Fruit fly (Drosophila melanogaster) whole organism, embryonic: ENCODE results near the gene CG34258.

Experiments
- Adf1 ChIP-seq: fragments of 200-800 bp; sonication (Bioruptor generic); IDR thresholded peaks from 2 replicates; pipeline ENCODE4 v1.3.6; 2022; ENCODE audit warnings: missing biosample characterization, missing genetic modification characterization
- Bdp1 ChIP-seq: fragments of 200-800 bp; sonication (Bioruptor generic); optimal IDR thresholded peaks from 3 replicates; lab custom pipeline; 2016; ENCODE audit warnings: missing biosample characterization, missing genetic modification characterization
- CG10274 ChIP-seq: fragments of 200-800 bp; sonication (Bioruptor generic); optimal IDR thresholded peaks from 3 replicates; lab custom pipeline; 2017; ENCODE audit warnings: missing biosample characterization, mild to moderate bottlenecking, missing genetic modification characterization
- CG11085 ChIP-seq: fragments of 200-800 bp; sonication (Bioruptor generic); IDR thresholded peaks from 2 replicates; pipeline ENCODE4 v1.3.6; 2022; ENCODE audit warnings: missing biosample characterization, missing genetic modification characterization
- CG11560 ChIP-seq: fragments of 200-800 bp; sonication (Bioruptor generic); IDR thresholded peaks from 3 replicates; pipeline ENCODE4 v1.3.6; 2022; ENCODE audit warnings: missing biosample characterization, missing genetic modification characterization
- CG13296 ChIP-seq: fragments of 200-800 bp; sonication (Bioruptor generic); optimal IDR thresholded peaks from 3 replicates; lab custom pipeline; 2018; ENCODE audit warnings: missing biosample characterization, mild to moderate bottlenecking, missing genetic modification characterization
- CG14014 ChIP-seq: fragments of 200-800 bp; sonication (Bioruptor generic); IDR thresholded peaks from 2 replicates; pipeline ENCODE4 v1.3.6; 2022; ENCODE audit warnings: missing biosample characterization, missing genetic modification characterization
- CG15601 ChIP-seq: fragments of 200-800 bp; sonication (Bioruptor generic); optimal IDR thresholded peaks from 3 replicates; lab custom pipeline; 2019; ENCODE audit warnings: missing biosample characterization, mild to moderate bottlenecking, missing genetic modification characterization, moderate library complexity
- CG16779 ChIP-seq: fragments of 200-800 bp; sonication (Bioruptor generic); IDR thresholded peaks from 2 replicates; pipeline ENCODE4 v1.3.6; 2022; ENCODE audit warnings: missing biosample characterization, missing genetic modification characterization
- CG16813 ChIP-seq: fragments of 200-800 bp; sonication (Bioruptor generic); IDR thresholded peaks from 3 replicates; pipeline ENCODE4 v1.3.6; 2022; ENCODE audit warnings: missing biosample characterization, missing genetic modification characterization; ENCODE audit not compliant: partially characterized antibody
- CG18619 ChIP-seq: fragments of 200-800 bp; sonication (Bioruptor generic); optimal IDR thresholded peaks from 3 replicates; lab custom pipeline; 2017; ENCODE audit warnings: missing biosample characterization, mild to moderate bottlenecking, missing genetic modification characterization
- CG2678 ChIP-seq: fragments of 200-800 bp; sonication (Bioruptor generic); optimal IDR thresholded peaks from 3 replicates; lab custom pipeline; 2019; ENCODE audit warnings: missing biosample characterization, mild to moderate bottlenecking, missing genetic modification characterization, moderate library complexity
- CG33213 ChIP-seq: fragments of 200-800 bp; sonication (Bioruptor generic); optimal IDR thresholded peaks from 3 replicates; lab custom pipeline; 2016; ENCODE audit warnings: missing biosample characterization, missing genetic modification characterization
- CG3847 ChIP-seq: fragments of 200-800 bp; sonication (Bioruptor generic); IDR thresholded peaks from 2 replicates; pipeline ENCODE4 v1.3.6; 2022; ENCODE audit warnings: missing biosample characterization, missing genetic modification characterization
- CG4328 ChIP-seq: fragments of 200-800 bp; sonication (Bioruptor generic); optimal IDR thresholded peaks from 3 replicates; lab custom pipeline; 2017; ENCODE audit warnings: missing biosample characterization, missing genetic modification reagents, missing genetic modification characterization
- CG6654 ChIP-seq: fragments of 200-800 bp; sonication (Bioruptor generic); optimal IDR thresholded peaks from 2 replicates; lab custom pipeline; 2017; ENCODE audit warnings: missing biosample characterization, mild to moderate bottlenecking, missing genetic modification characterization
- CG6813 ChIP-seq: fragments of 200-800 bp; sonication (Bioruptor generic); optimal IDR thresholded peaks from 2 replicates; lab custom pipeline; 2017; ENCODE audit warnings: missing biosample characterization, missing genetic modification characterization, mild to moderate bottlenecking, moderate library complexity, missing genetic modification reagents
- CG6854 ChIP-seq: fragments of 200-800 bp; sonication (Bioruptor generic); optimal IDR thresholded peaks from 3 replicates; lab custom pipeline; 2017; ENCODE audit warnings: missing biosample characterization, mild to moderate bottlenecking, missing genetic modification characterization
- CG8281 ChIP-seq: fragments of 200-800 bp; sonication (Bioruptor generic); optimal IDR thresholded peaks from 2 replicates; lab custom pipeline; 2018; ENCODE audit warnings: missing biosample characterization, mild to moderate bottlenecking, missing genetic modification characterization, moderate library complexity
- CG8388 ChIP-seq: fragments of 200-800 bp; sonication (Bioruptor generic); optimal IDR thresholded peaks from 2 replicates; lab custom pipeline; 2019; ENCODE audit warnings: missing biosample characterization, mild to moderate bottlenecking, missing genetic modification characterization, moderate library complexity
- CG8765 ChIP-seq: fragments of 200-800 bp; sonication (Bioruptor generic); IDR thresholded peaks from 2 replicates; pipeline ENCODE4 v1.3.6; 2022; ENCODE audit warnings: missing biosample characterization, missing genetic modification characterization
- D19A ChIP-seq: fragments of 200-800 bp; optimal IDR thresholded peaks from 3 replicates; lab custom pipeline; 2019; ENCODE audit warnings: missing biosample characterization, mild to moderate bottlenecking, missing genetic modification characterization, moderate library complexity
- E2f1 ChIP-seq: fragments of 200-800 bp; sonication (Bioruptor generic); IDR thresholded peaks from 2 replicates; pipeline ENCODE4 v1.3.6; 2022; ENCODE audit warnings: missing biosample characterization, missing genetic modification characterization
- E2f2 ChIP-seq: fragments of 200-800 bp; sonication (Bioruptor generic); IDR thresholded peaks from 2 replicates; pipeline ENCODE4 v1.3.6; 2022; ENCODE audit warnings: missing biosample characterization, missing genetic modification characterization
- Ets65A ChIP-seq: fragments of 200-800 bp; sonication (Bioruptor generic); peaks from one replicate; lab custom pipeline; 2016; ENCODE audit warnings: missing biosample characterization, missing genetic modification characterization
- Ets97D ChIP-seq: fragments of 200-800 bp; sonication (Bioruptor generic); optimal IDR thresholded peaks from 3 replicates; lab custom pipeline; 2016; ENCODE audit warnings: missing biosample characterization, missing genetic modification characterization
- Hr3 ChIP-seq: fragments of 200-800 bp; sonication (Bioruptor generic); optimal IDR thresholded peaks from 3 replicates; lab custom pipeline; 2016; ENCODE audit warnings: missing biosample characterization, missing genetic modification characterization
- Rx ChIP-seq: fragments of 200-800 bp; sonication (Bioruptor generic); IDR thresholded peaks from 2 replicates; pipeline ENCODE4 v1.3.6; 2022; ENCODE audit warnings: missing biosample characterization, missing genetic modification characterization
- Scr ChIP-seq: fragments of 200-800 bp; sonication (Bioruptor generic); IDR thresholded peaks from 2 replicates; pipeline ENCODE4 v1.3.6; 2022; ENCODE audit warnings: missing biosample characterization, missing genetic modification characterization; ENCODE audit not compliant: partially characterized antibody
- YL-1 ChIP-seq: fragments of 200-800 bp; sonication (Bioruptor generic); optimal IDR thresholded peaks from 3 replicates; lab custom pipeline; 2017; ENCODE audit warnings: missing biosample characterization, mild to moderate bottlenecking, missing genetic modification characterization
- ab ChIP-seq: fragments of 200-800 bp; sonication (Bioruptor generic); optimal IDR thresholded peaks from 2 replicates; lab custom pipeline; 2016; ENCODE audit warnings: missing biosample characterization, missing genetic modification characterization
- bcd ChIP-seq: fragments of 200-800 bp; sonication (Bioruptor generic); optimal IDR thresholded peaks from 2 replicates; lab custom pipeline; 2017; ENCODE audit warnings: missing biosample characterization, mild to moderate bottlenecking, missing genetic modification characterization
- chm ChIP-seq: fragments of 200-800 bp; sonication (Bioruptor generic); IDR thresholded peaks from 2 replicates; pipeline ENCODE4 v1.3.6; 2022; ENCODE audit warnings: missing biosample characterization, missing genetic modification characterization
- crc ChIP-seq: fragments of 200-800 bp; sonication (Bioruptor generic); optimal IDR thresholded peaks from 2 replicates; lab custom pipeline; 2016; ENCODE audit warnings: missing biosample characterization, missing genetic modification characterization
- danr ChIP-seq: fragments of 200-800 bp; sonication (Bioruptor generic); IDR thresholded peaks from 2 replicates; pipeline ENCODE4 v1.3.6; 2022; ENCODE audit warnings: missing biosample characterization, missing genetic modification characterization
- dm ChIP-seq: fragments of 200-800 bp; sonication (Bioruptor generic); optimal IDR thresholded peaks from 3 replicates; lab custom pipeline; 2016; ENCODE audit warnings: missing biosample characterization, missing genetic modification characterization
- ems ChIP-seq: fragments of 200-800 bp; sonication (Bioruptor generic); optimal IDR thresholded peaks from 3 replicates; lab custom pipeline; 2016; ENCODE audit warnings: missing biosample characterization, missing genetic modification characterization
- insv ChIP-seq, 2 experiments: fragments of 200-800 bp; sonication (Bioruptor generic); optimal IDR thresholded peaks; 3 replicates each; lab custom pipeline; 2016 to 2018; ENCODE audit warnings: missing biosample characterization in 2 of 2, missing genetic modification characterization in 2 of 2
- maf-S ChIP-seq: fragments of 200-800 bp; sonication (Bioruptor generic); optimal IDR thresholded peaks from 2 replicates; lab custom pipeline; 2016; ENCODE audit warnings: missing biosample characterization, missing genetic modification characterization
- onecut ChIP-seq: fragments of 200-800 bp; sonication (Bioruptor generic); IDR thresholded peaks from 2 replicates; pipeline ENCODE4 v1.3.6; 2022; ENCODE audit warnings: missing biosample characterization, missing genetic modification characterization
- phol ChIP-seq: fragments of 200-800 bp; sonication (Bioruptor generic); optimal IDR thresholded peaks from 3 replicates; lab custom pipeline; 2018; ENCODE audit warnings: missing biosample characterization, mild to moderate bottlenecking, missing genetic modification characterization, moderate library complexity
- prd ChIP-seq, 3 experiments: fragments of >200 bp in 2 of 3; fragments of 200-800 bp in 1 of 3; sonication (Bioruptor generic) in 1 of 3; optimal IDR thresholded peaks in 2 of 3; IDR thresholded peaks in 1 of 3; 2 replicates in 2 of 3; 3 replicates in 1 of 3; pipeline versions ENCODE4 v1.3.6 to Lab custom; 2017 to 2022; ENCODE audit warnings: missing biosample characterization in 1 of 3, missing genetic modification characterization in 1 of 3
- pzg ChIP-seq: fragments of 200-800 bp; sonication (Bioruptor generic); optimal IDR thresholded peaks from 3 replicates; lab custom pipeline; 2018; ENCODE audit warnings: missing biosample characterization, mild to moderate bottlenecking, missing genetic modification characterization, moderate library complexity
- sisA ChIP-seq: fragments of 200-800 bp; sonication (Bioruptor generic); IDR thresholded peaks from 2 replicates; pipeline ENCODE4 v1.3.6; 2022; ENCODE audit warnings: missing biosample characterization, missing genetic modification characterization
- slbo ChIP-seq: fragments of 200-800 bp; sonication (Bioruptor generic); IDR thresholded peaks from 2 replicates; pipeline ENCODE4 v1.3.6; 2022; ENCODE audit warnings: missing biosample characterization, missing genetic modification characterization
- tna ChIP-seq: fragments of 200-800 bp; sonication (Bioruptor generic); IDR thresholded peaks from 2 replicates; pipeline ENCODE4 v1.3.6; 2022; ENCODE audit warnings: missing biosample characterization, missing genetic modification characterization; ENCODE audit not compliant: partially characterized antibody
- unc-4 ChIP-seq: fragments of 200-800 bp; sonication (Bioruptor generic); IDR thresholded peaks from 2 replicates; pipeline ENCODE4 v1.3.6; 2022; ENCODE audit warnings: missing biosample characterization, missing genetic modification characterization; ENCODE audit not compliant: partially characterized antibody
- yki ChIP-seq: fragments of >200 bp; optimal IDR thresholded peaks from 3 replicates; lab custom pipeline; 2018
- zen2 ChIP-seq: fragments of 200-800 bp; sonication (Bioruptor generic); IDR thresholded peaks from 3 replicates; pipeline ENCODE4 v1.3.6; 2022; ENCODE audit warnings: missing biosample characterization, missing genetic modification characterization; ENCODE audit not compliant: partially characterized antibody

Gene CG34258

DNA sequence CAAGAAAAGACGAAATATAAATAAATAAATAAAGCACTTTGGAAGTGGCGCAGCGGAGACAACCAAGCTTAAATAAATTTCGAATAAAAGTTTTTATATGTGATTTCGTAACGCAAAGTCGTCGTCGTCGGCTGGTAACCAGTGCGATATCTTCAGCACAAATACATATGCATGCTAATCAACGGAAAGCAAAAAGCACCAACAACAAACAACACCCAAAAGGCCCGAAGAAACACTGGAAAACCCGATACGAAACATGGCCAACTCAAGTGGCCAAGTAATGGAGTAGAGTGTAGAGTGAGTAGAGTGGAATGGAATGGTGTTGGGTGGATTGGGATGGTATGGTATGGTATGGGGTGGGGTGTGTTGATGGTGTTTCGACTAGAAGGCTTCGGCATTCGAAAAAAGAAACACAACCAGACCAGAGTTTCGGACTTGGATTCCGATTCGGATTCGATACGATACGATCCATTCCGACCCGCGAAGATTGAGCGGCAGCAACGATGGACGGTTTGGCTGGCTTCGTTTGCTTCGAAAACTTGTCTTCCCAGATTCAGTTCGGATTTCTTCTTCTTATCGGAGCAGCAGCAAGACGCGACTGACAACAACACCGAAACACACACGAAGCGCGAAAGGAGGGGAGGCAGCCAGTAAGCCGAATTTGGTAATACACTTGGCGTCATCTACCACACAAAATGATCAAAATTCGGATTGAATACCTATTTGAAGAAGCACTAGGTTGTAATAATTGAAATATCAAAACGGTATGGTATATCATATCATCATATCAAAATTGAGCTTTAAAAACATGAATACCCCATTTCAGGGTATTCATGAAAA, 49.0 kb downstream of the CG34258 start (continued):
- TF ChIP-seq prd (optimal IDR thresholded peaks at IDR 0.05; lab: Kevin White, UChicago) (no peak), prd (GFP tag; IDR thresholded peaks at IDR 0.05; lab: Robert Waterston, UW) (peak; percentile 91), CG11560 (no peak; the same call in 2 of the 3 replicates), CG11085 (GFP tag; lab: Robert Waterston, UW) (peak; percentile 91), CG33213 (GFP tag; lab: Kevin White, UChicago) (peak; percentile 92), unc-4 (GFP tag; lab: Robert Waterston, UW) (no peak), pzg (peak; percentile 22), CG4328 (GFP tag; lab: Kevin White, UChicago) (peak; percentile 53), Ets65A (peak; percentile 99), insv (GFP tag; optimal IDR thresholded peaks at IDR 0.05; lab: Kevin White, UChicago) (peak; percentile 17 to 36), ems (GFP tag; lab: Kevin White, UChicago) (peak; percentile 93), CG16779 (GFP tag; lab: Robert Waterston, UW) (peak; percentile 94), phol (peak; percentile 90), CG8388 (GFP tag; lab: Kevin White, UChicago) (peak; percentile 91), onecut (GFP tag; lab: Robert Waterston, UW) (peak; percentile 73), CG16813 (no peak), ab (peak; percentile 92), CG8765 (GFP tag; lab: Robert Waterston, UW) (no peak), slbo (GFP tag; lab: Robert Waterston, UW) (peak; percentile 97), CG2678 (tag; lab: Kevin White, UChicago) (peak; percentile 97), E2f2 (peak; percentile 79), bcd (peak; percentile 95), sisA (GFP tag; lab: Robert Waterston, UW) (peak; percentile 90), dm (peak; percentile 90), CG6654 (GFP tag; lab: Kevin White, UChicago) (peak; percentile 82), zen2 (no peak), chm (GFP tag; lab: Robert Waterston, UW) (peak; percentile 96), CG8281 (tag; lab: Kevin White, UChicago) (peak; percentile 81), Ets97D (GFP tag; lab: Kevin White, UChicago) (peak; percentile 79), tna (no peak), crc (GFP tag; lab: Kevin White, UChicago) (peak; percentile 71), CG18619 (GFP tag; lab: Kevin White, UChicago) (peak; percentile 95), Rx (GFP tag; lab: Robert Waterston, UW) (peak; percentile 94), CG15601 (tag; lab: Kevin White, UChicago) (peak; percentile 91), Bdp1 (peak; percentile 85), CG10274 (GFP tag; lab: Kevin White, UChicago) (peak; percentile 89), Scr (GFP tag; lab: Robert Waterston, UW) (no peak), danr (peak; percentile 91), CG13296 (peak; percentile 94), D19A (peak; percentile 89), CG6854 (GFP tag; lab: Kevin White, UChicago) (peak; percentile 93), Adf1 (GFP tag; lab: Robert Waterston, UW) (peak; percentile 78), CG3847 (GFP tag; lab: Robert Waterston, UW) (peak; percentile 95), Hr3 (GFP tag; lab: Kevin White, UChicago) (peak; percentile 92), E2f1 (GFP tag; lab: Robert Waterston, UW) (peak; percentile 91), CG6813 (GFP tag; lab: Kevin White, UChicago) (peak; percentile 90), CG14014 (GFP tag; lab: Robert Waterston, UW) (peak; percentile 97), yki (no peak), YL-1 (GFP tag; lab: Kevin White, UChicago) (peak; percentile 55), maf-S (GFP tag; lab: Kevin White, UChicago) (peak; percentile 96)
